Fruit fly (Drosophila melanogaster): ENCODE measurements around the gene Best1.
A peak's percentile ranks its signal among the peaks of the same experiment; 100 is the strongest.

Gene Best1

dm6 chr3R:10166334-10166733 is 4.0 kb downstream of the Best1 start:
- TF ChIP-seq foxo (GFP tag; optimal IDR thresholded peaks at IDR 0.05) (peak in 1 of 2 experiments; percentile 20), Hnf4 (GFP tag; optimal IDR thresholded peaks at IDR 0.05) (peak; percentile 36), br (GFP tag; optimal IDR thresholded peaks at IDR 0.05) (peak; percentile 42), sage (GFP tag; optimal IDR thresholded peaks at IDR 0.05) (peak; percentile 2), tai (GFP tag; optimal IDR thresholded peaks at IDR 0.05) (peak; percentile 50), psq (GFP tag; optimal IDR thresholded peaks at IDR 0.05) (no peak), Jra (GFP tag; optimal IDR thresholded peaks at IDR 0.05) (no peak)

DNA sequence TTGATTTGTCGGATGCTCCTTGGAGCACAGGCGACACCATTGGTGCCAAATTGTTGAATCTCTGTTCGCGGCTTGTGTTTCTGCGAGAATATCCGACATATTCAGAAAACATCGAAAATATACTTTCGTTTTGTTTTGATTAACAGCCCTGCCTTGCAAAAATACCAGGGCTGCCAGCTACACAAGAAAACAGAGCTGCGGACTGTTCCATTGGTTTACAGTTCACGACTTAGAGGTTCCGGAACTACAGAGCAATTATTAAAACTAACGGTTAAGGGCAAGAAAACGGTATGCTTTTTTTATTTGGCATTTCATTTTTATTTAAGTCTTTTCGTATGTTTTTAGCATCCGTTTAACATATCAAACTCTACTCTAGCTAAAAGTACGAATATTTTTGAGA is 9.1 kb downstream of the Best1 start, which contains the start of gene CG6254:
TSS of gene CG6254 (minus strand) at position 169 of the 400 bp plus-strand sequence.
- TF ChIP-seq Rel (GFP tag; optimal IDR thresholded peaks at IDR 0.05): no peak
- no peak for TF ChIP-seq Rel (tag; optimal IDR thresholded peaks at IDR 0.05)
- no peak for TF ChIP-seq pan (optimal IDR thresholded peaks at IDR 0.05)
- TF ChIP-seq ey (GFP tag; optimal IDR thresholded peaks at IDR 0.05): peak; percentile 13
- peak; percentile 8 for TF ChIP-seq OdsH (GFP tag; optimal IDR thresholded peaks at IDR 0.05)
- TF ChIP-seq dsf (GFP tag; optimal IDR thresholded peaks at IDR 0.05; ENCODE audit: borderline replicate concordance): no peak
- no peak for TF ChIP-seq N (GFP tag; optimal IDR thresholded peaks at IDR 0.05)
- peak; percentile 81 for TF ChIP-seq woc (GFP tag; optimal IDR thresholded peaks at IDR 0.05)
- TF ChIP-seq foxo (GFP tag; optimal IDR thresholded peaks at IDR 0.05): peak in 1 of 2 experiments; percentile 51
- no peak for TF ChIP-seq br (GFP tag; optimal IDR thresholded peaks at IDR 0.05)
- TF ChIP-seq Dfd (GFP tag; optimal IDR thresholded peaks at IDR 0.05): no peak
- no peak for TF ChIP-seq usp (GFP tag; optimal IDR thresholded peaks at IDR 0.05)
- no peak for TF ChIP-seq CG32264 (GFP tag; optimal IDR thresholded peaks at IDR 0.05)
- no peak for TF ChIP-seq CrebA (GFP tag; optimal IDR thresholded peaks at IDR 0.05; ENCODE audit: borderline replicate concordance)
- TF ChIP-seq CG9705 (GFP tag; optimal IDR thresholded peaks at IDR 0.05): peak; percentile 45
- peak; percentile 74 for TF ChIP-seq Hr83 (GFP tag; optimal IDR thresholded peaks at IDR 0.05; ENCODE audit: poor library complexity, severe bottlenecking)
- no peak for TF ChIP-seq Myc (optimal IDR thresholded peaks at IDR 0.05)

- TF ChIP-seq dl (GFP tag; optimal IDR thresholded peaks at IDR 0.05; ENCODE audit: insufficient read depth in 1 of 2, partially characterized antibody in 2 of 2): no peak
- TF ChIP-seq CG9705 (GFP tag; optimal IDR thresholded peaks at IDR 0.05): no peak
- TF ChIP-seq OdsH (GFP tag; optimal IDR thresholded peaks at IDR 0.05): no peak
- no peak for TF ChIP-seq brk (GFP tag; optimal IDR thresholded peaks at IDR 0.05)
- no peak for TF ChIP-seq N (GFP tag; optimal IDR thresholded peaks at IDR 0.05)
- TF ChIP-seq Hr83 (GFP tag; optimal IDR thresholded peaks at IDR 0.05; ENCODE audit: poor library complexity, severe bottlenecking): no peak
- no peak for TF ChIP-seq psq (GFP tag; optimal IDR thresholded peaks at IDR 0.05)
- no peak for TF ChIP-seq sage (GFP tag; optimal IDR thresholded peaks at IDR 0.05)
- no peak for TF ChIP-seq GATAd (GFP tag; optimal IDR thresholded peaks at IDR 0.05)
- no peak for TF ChIP-seq sv (GFP tag; optimal IDR thresholded peaks at IDR 0.05)
Observed at dm6 chr3R:10153957-10154685, 16.2 kb downstream of the Best1 start.

- TF ChIP-seq Sp1 (GFP tag; optimal IDR thresholded peaks at IDR 0.05) (no peak), dsf (GFP tag; optimal IDR thresholded peaks at IDR 0.05; ENCODE audit: borderline replicate concordance) (no peak), Vsx2 (GFP tag; optimal IDR thresholded peaks at IDR 0.05; ENCODE audit: partially characterized antibody) (no peak), br (GFP tag; optimal IDR thresholded peaks at IDR 0.05) (no peak), OdsH (GFP tag; optimal IDR thresholded peaks at IDR 0.05) (no peak), Rel (GFP tag; optimal IDR thresholded peaks at IDR 0.05) (no peak), Rel (tag; optimal IDR thresholded peaks at IDR 0.05) (peak; percentile 64), dl (GFP tag; optimal IDR thresholded peaks at IDR 0.05; ENCODE audit: insufficient read depth in 1 of 2, partially characterized antibody in 2 of 2) (no peak)
Observed at dm6 chr3R:10151830-10152513, 18.3 kb downstream of the Best1 start, which contains the start of gene CG34303. Gene CG34303 (minus strand): TSS chr3R:10151880.

dm6 chr3R:10150555-10150954 is 19.7 kb downstream of the Best1 start:
- TF ChIP-seq Hr83 (GFP tag; optimal IDR thresholded peaks at IDR 0.05; ENCODE audit: poor library complexity, severe bottlenecking) (no peak), Jra (GFP tag; optimal IDR thresholded peaks at IDR 0.05) (no peak), lola (GFP tag; optimal IDR thresholded peaks at IDR 0.05) (no peak), Mio (GFP tag; optimal IDR thresholded peaks at IDR 0.05) (no peak), Hr78 (GFP tag; optimal IDR thresholded peaks at IDR 0.05) (no peak), dl (GFP tag; optimal IDR thresholded peaks at IDR 0.05; ENCODE audit: insufficient read depth in 1 of 2, partially characterized antibody in 2 of 2) (no peak), psq (GFP tag; optimal IDR thresholded peaks at IDR 0.05) (no peak), Abd-B (GFP tag; optimal IDR thresholded peaks at IDR 0.05) (no peak)

Data from whole organism, wandering third instar larva.